Fruit fly (Drosophila melanogaster) Kc167 (cell line): Measurements from ENCODE around the gene CG31076.

ENCODE experiments used
- Myc ChIP-seq: fragments of >200 bp; optimal IDR thresholded peaks from 2 replicates; lab custom pipeline; 2017; ENCODE audit warnings: missing external identifiers
- Sin3A ChIP-seq: fragments of >200 bp; optimal IDR thresholded peaks from 2 replicates; lab custom pipeline; 2018; ENCODE audit warnings: missing external identifiers
- h ChIP-seq: fragments of >200 bp; optimal IDR thresholded peaks from 3 replicates; lab custom pipeline; 2018; ENCODE audit warnings: missing external identifiers
- insv ChIP-seq: fragments of >200 bp; optimal IDR thresholded peaks from 3 replicates; lab custom pipeline; 2018; ENCODE audit warnings: missing external identifiers
- psq ChIP-seq: fragments of >200 bp; optimal IDR thresholded peaks from 2 replicates; lab custom pipeline; 2017; ENCODE audit warnings: missing external identifiers
- ttk ChIP-seq: sonication (Bioruptor generic); optimal IDR thresholded peaks from 2 replicates; lab custom pipeline; 2017; ENCODE audit warnings: missing external identifiers

dm6 chr3R:26980282-26980691, 9.4 kb downstream of the CG31076 start:
- no peak for TF ChIP-seq psq
- no peak for TF ChIP-seq h (lab: Kevin White, UChicago)
- no peak for TF ChIP-seq Myc (lab: Kevin White, UChicago)
- TF ChIP-seq Sin3A (lab: Kevin White, UChicago) = no peak
- TF ChIP-seq ttk (lab: Kevin White, UChicago) = no peak
- TF ChIP-seq insv (lab: Kevin White, UChicago) = no peak
